Worm (Caenorhabditis elegans) whole organism, midembryonic: Measurements from ENCODE around the gene sre-8.
"Not testable (repeated sequence)": the region's sequence is repeated elsewhere in the genome, so short reads cannot be mapped to it uniquely, and the experiment has no call there.

Experiments
- T22C8.4 ChIP-seq: fragments of 200-800 bp; sonication (Bioruptor generic); IDR thresholded peaks from 2 replicates; pipeline ENCODE4 v1.3.6; 2022; ENCODE audit warnings: missing genetic modification characterization, missing compliant biosample characterization
- cog-1 ChIP-seq: sonication (generic microtip); optimal IDR thresholded peaks from 2 replicates; lab custom pipeline; 2016; ENCODE audit warnings: missing genetic modification characterization, missing compliant biosample characterization
- med-1 ChIP-seq: sonication (generic microtip); optimal IDR thresholded peaks from 2 replicates; lab custom pipeline; 2017; ENCODE audit warnings: missing genetic modification characterization, mild to moderate bottlenecking, missing compliant biosample characterization, antibody characterized with exemption, missing genetic modification reagents; ENCODE audit not compliant: insufficient read depth
- ref-1 ChIP-seq: fragments of 200-800 bp; sonication (Bioruptor generic); conservative IDR thresholded peaks from 2 replicates; pipeline ENCODE4 v1.3.6; 2022; ENCODE audit warnings: missing genetic modification reagents, missing genetic modification characterization, missing compliant biosample characterization
- tab-1 ChIP-seq: fragments of 200-800 bp; sonication (Bioruptor generic); IDR thresholded peaks from 2 replicates; pipeline ENCODE4 v1.3.6; 2022; ENCODE audit warnings: missing genetic modification characterization, missing compliant biosample characterization

ce11 chrV:14308164-14308563, 51.3 kb downstream of the sre-8 start, which contains the start of gene spig-5:
- not testable (repeated sequence) for TF ChIP-seq tab-1 (GFP tag; lab: Robert Waterston, UW); ref-1 (GFP tag; lab: Robert Waterston, UW); T22C8.4 (GFP tag; lab: Robert Waterston, UW); cog-1 (tag; lab: Kevin White, UChicago); med-1 (GFP tag; lab: Kevin White, UChicago)
